Worm (Caenorhabditis elegans) whole organism, midembryonic: ENCODE measurements around the gene R07E3.6.

ENCODE experiments used
- T22C8.4 ChIP-seq: fragments of 200-800 bp; sonication (Bioruptor generic); IDR thresholded peaks from 2 replicates; pipeline ENCODE4 v1.3.6; 2022; ENCODE audit warnings: missing genetic modification characterization, missing compliant biosample characterization
- cog-1 ChIP-seq: sonication (generic microtip); optimal IDR thresholded peaks from 2 replicates; lab custom pipeline; 2016; ENCODE audit warnings: missing genetic modification characterization, missing compliant biosample characterization
- flt-1 ChIP-seq: fragments of 200-800 bp; sonication (Bioruptor generic); IDR thresholded peaks from 2 replicates; pipeline ENCODE4 v1.3.6; 2022; ENCODE audit warnings: missing genetic modification characterization, missing compliant biosample characterization
- klf-2 ChIP-seq: fragments of 200-800 bp; sonication (Bioruptor generic); conservative IDR thresholded peaks from 2 replicates; pipeline ENCODE4 v1.3.6; 2022; ENCODE audit warnings: missing genetic modification reagents, missing genetic modification characterization, missing compliant biosample characterization
- med-1 ChIP-seq: sonication (generic microtip); optimal IDR thresholded peaks from 2 replicates; lab custom pipeline; 2017; ENCODE audit warnings: missing genetic modification characterization, mild to moderate bottlenecking, missing compliant biosample characterization, antibody characterized with exemption, missing genetic modification reagents; ENCODE audit not compliant: insufficient read depth
- ref-1 ChIP-seq: fragments of 200-800 bp; sonication (Bioruptor generic); conservative IDR thresholded peaks from 2 replicates; pipeline ENCODE4 v1.3.6; 2022; ENCODE audit warnings: missing genetic modification reagents, missing genetic modification characterization, missing compliant biosample characterization
- tab-1 ChIP-seq: fragments of 200-800 bp; sonication (Bioruptor generic); IDR thresholded peaks from 2 replicates; pipeline ENCODE4 v1.3.6; 2022; ENCODE audit warnings: missing genetic modification characterization, missing compliant biosample characterization
- ztf-23 ChIP-seq: fragments of 200-800 bp; sonication (Bioruptor generic); IDR thresholded peaks from 2 replicates; pipeline ENCODE4 v1.3.6; 2022; ENCODE audit warnings: missing genetic modification reagents, missing genetic modification characterization, missing compliant biosample characterization
- ztf-29 ChIP-seq: fragments of 200-800 bp; sonication (Bioruptor generic); IDR thresholded peaks from 2 replicates; pipeline ENCODE4 v1.3.6; 2022; ENCODE audit warnings: missing genetic modification reagents, missing genetic modification characterization, missing compliant biosample characterization

R07E3.6 gene

ce11 chrX:10317565-10317964, at the start of gene R07E3.6:
R07E3.6 (plus strand) TSS chrX:10317722.
- TF ChIP-seq flt-1 (GFP tag; lab: Robert Waterston, UW) (no peak), ztf-29 (GFP tag; lab: Robert Waterston, UW) (no peak), ztf-23 (no peak), klf-2 (GFP tag; lab: Robert Waterston, UW) (no peak), T22C8.4 (GFP tag; lab: Robert Waterston, UW) (no peak), med-1 (GFP tag; lab: Kevin White, UChicago) (no peak), ref-1 (GFP tag; lab: Robert Waterston, UW) (no peak), cog-1 (tag; lab: Kevin White, UChicago) (no peak), tab-1 (no peak)

ce11 chrX:10273392-10273791, 44.1 kb upstream of the R07E3.6 start, which contains the start of gene F41E7.2:
F41E7.2 (plus strand) TSS chrX:10273692.
- TF ChIP-seq flt-1 (GFP tag; lab: Robert Waterston, UW) (no peak), ref-1 (GFP tag; lab: Robert Waterston, UW) (no peak), tab-1 (no peak), klf-2 (GFP tag; lab: Robert Waterston, UW) (no peak), ztf-23 (no peak), T22C8.4 (GFP tag; lab: Robert Waterston, UW) (no peak), ztf-29 (GFP tag; lab: Robert Waterston, UW) (no peak), cog-1 (tag; lab: Kevin White, UChicago) (no peak)

ce11 chrX:10274470-10274869, 43.1 kb upstream of the R07E3.6 start:
- TF ChIP-seq ref-1 (GFP tag; lab: Robert Waterston, UW) = no peak
- TF ChIP-seq T22C8.4 (GFP tag; lab: Robert Waterston, UW) = no peak
- TF ChIP-seq ztf-29 (GFP tag; lab: Robert Waterston, UW) = no peak
- no peak for TF ChIP-seq med-1 (GFP tag; lab: Kevin White, UChicago)
- TF ChIP-seq klf-2 (GFP tag; lab: Robert Waterston, UW) = no peak
- TF ChIP-seq ztf-23 = no peak
- no peak for TF ChIP-seq cog-1 (tag; lab: Kevin White, UChicago)
- TF ChIP-seq flt-1 (GFP tag; lab: Robert Waterston, UW) = no peak
- TF ChIP-seq tab-1 = no peak

DNA sequence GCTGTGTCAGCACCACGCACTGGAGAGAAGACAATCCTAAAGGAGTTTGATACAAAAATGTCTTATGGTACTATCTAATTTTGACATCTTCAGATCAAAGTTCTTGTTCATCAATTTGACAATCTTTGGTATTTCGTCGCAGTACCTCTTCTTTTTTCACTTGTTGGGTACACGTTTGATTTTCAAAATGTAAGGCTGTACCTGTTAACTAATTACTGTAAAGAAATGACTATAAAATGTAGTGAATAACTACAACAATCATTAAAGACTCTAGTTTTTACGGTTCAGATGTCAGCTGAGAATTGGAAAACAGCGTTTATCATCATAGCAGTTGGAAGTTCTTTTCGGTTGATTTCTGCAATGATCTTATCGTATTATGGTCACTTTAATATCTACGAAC, 40.4 kb upstream of the R07E3.6 start:
- no peak for TF ChIP-seq ztf-29 (GFP tag; lab: Robert Waterston, UW)
- no peak for TF ChIP-seq cog-1 (tag; lab: Kevin White, UChicago)
- TF ChIP-seq T22C8.4 (GFP tag; lab: Robert Waterston, UW) = no peak
- no peak for TF ChIP-seq tab-1
- no peak for TF ChIP-seq med-1 (GFP tag; lab: Kevin White, UChicago)
- TF ChIP-seq ztf-23 = no peak
- no peak for TF ChIP-seq flt-1 (GFP tag; lab: Robert Waterston, UW)
- no peak for TF ChIP-seq klf-2 (GFP tag; lab: Robert Waterston, UW)

DNA sequence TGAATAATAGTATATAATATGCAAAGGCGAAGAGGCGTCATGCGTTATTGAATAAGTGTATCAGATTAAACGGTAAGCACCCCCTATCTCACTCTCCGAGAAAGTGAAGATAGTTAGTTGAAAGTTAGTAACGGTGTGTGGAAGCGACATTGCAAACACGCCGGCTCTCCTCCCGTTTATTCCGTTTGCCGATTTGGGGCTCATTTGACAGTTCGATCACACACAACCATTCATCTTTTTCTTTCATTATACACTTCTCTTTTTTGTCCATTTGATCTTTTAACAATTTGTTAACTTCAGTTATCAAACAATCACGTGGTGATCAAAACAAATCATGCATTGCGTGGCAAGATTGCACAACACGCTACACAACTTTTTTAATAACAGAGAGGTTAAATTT, 38.2 kb upstream of the R07E3.6 start, which contains the start of gene slc-9B.1:
Gene slc-9B.1 (plus strand): TSS at position 301 of the 400 bp plus-strand sequence.
- TF ChIP-seq tab-1 (no peak), med-1 (GFP tag; lab: Kevin White, UChicago) (no peak), T22C8.4 (GFP tag; lab: Robert Waterston, UW) (no peak), klf-2 (GFP tag; lab: Robert Waterston, UW) (no peak), cog-1 (tag; lab: Kevin White, UChicago) (no peak), ztf-23 (no peak), flt-1 (GFP tag; lab: Robert Waterston, UW) (no peak), ztf-29 (GFP tag; lab: Robert Waterston, UW) (no peak), ref-1 (GFP tag; lab: Robert Waterston, UW) (no peak)

DNA sequence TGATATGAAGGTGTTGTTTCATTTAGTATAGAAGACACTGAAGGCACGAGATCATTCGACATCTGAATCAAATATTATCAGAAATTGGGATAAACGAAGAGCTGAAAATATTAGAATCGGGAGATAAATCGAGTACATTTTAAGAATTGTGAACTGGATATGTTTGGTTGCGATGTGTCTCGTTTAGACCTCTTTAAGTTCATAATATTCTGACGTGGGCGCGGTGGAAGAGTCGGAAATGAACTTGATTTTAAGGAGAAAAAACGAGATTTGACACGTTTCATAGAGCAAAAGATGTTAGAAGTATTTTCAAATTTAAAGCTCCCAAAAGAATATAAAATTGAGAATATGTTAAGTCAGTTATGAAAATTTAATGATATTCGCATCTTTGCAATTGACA, 31.9 kb upstream of the R07E3.6 start, which contains the start of gene npr-6:
Gene npr-6 (minus strand): TSS at position 101 of the 400 bp plus-strand sequence.
- no peak for TF ChIP-seq klf-2 (GFP tag; lab: Robert Waterston, UW)
- TF ChIP-seq ztf-29 (GFP tag; lab: Robert Waterston, UW) = no peak
- no peak for TF ChIP-seq T22C8.4 (GFP tag; lab: Robert Waterston, UW)
- no peak for TF ChIP-seq flt-1 (GFP tag; lab: Robert Waterston, UW)
- TF ChIP-seq med-1 (GFP tag; lab: Kevin White, UChicago) = no peak
- no peak for TF ChIP-seq tab-1
- TF ChIP-seq ztf-23 = no peak
- TF ChIP-seq ref-1 (GFP tag; lab: Robert Waterston, UW) = no peak
- no peak for TF ChIP-seq cog-1 (tag; lab: Kevin White, UChicago)

ce11 chrX:10297410-10297809, 20.1 kb upstream of the R07E3.6 start:
- TF ChIP-seq med-1 (GFP tag; lab: Kevin White, UChicago) (no peak), cog-1 (tag; lab: Kevin White, UChicago) (no peak), ztf-23 (no peak), flt-1 (GFP tag; lab: Robert Waterston, UW) (no peak), T22C8.4 (GFP tag; lab: Robert Waterston, UW) (no peak), ref-1 (GFP tag; lab: Robert Waterston, UW) (no peak), ztf-29 (GFP tag; lab: Robert Waterston, UW) (no peak), tab-1 (no peak), klf-2 (GFP tag; lab: Robert Waterston, UW) (no peak)

DNA sequence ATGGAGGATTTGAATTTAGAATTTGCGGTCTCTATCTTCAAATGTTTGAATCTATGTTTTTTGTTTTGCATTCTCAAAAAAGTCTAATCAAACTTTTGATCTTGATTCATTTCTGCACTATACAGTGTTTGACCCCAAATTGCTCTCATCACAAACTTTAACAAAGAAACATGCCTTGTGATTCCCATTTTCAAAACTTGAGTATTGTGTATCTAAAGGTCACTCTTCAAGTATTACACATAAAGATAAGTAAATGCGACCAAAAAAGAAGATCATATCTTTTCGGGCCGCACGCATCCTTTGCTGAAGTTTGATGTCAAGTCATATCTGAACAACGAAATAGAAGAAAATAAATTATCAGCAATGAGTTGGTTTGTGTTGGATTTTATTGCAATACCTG, 15.6 kb upstream of the R07E3.6 start:
- TF ChIP-seq T22C8.4 (GFP tag; lab: Robert Waterston, UW) (no peak), cog-1 (tag; lab: Kevin White, UChicago) (no peak), klf-2 (GFP tag; lab: Robert Waterston, UW) (no peak), flt-1 (GFP tag; lab: Robert Waterston, UW) (no peak), ztf-29 (GFP tag; lab: Robert Waterston, UW) (no peak), ref-1 (GFP tag; lab: Robert Waterston, UW) (no peak), ztf-23 (no peak), med-1 (GFP tag; lab: Kevin White, UChicago) (no peak), tab-1 (no peak)

- TF ChIP-seq cog-1 (tag; lab: Kevin White, UChicago) (no peak), klf-2 (GFP tag; lab: Robert Waterston, UW) (no peak), tab-1 (no peak)
Measured at ce11 chrX:10302430-10302829, 15.1 kb upstream of the R07E3.6 start, which contains the start of gene fip-5. fip-5 (plus strand) TSS chrX:10302741.
